Fruit fly (Drosophila melanogaster) whole organism, embryonic: ENCODE data around the gene Ripalpha.
A peak's percentile ranks its signal among the peaks of the same experiment; 100 is the strongest.

Experiments
- Asciz ChIP-seq: fragments of 200-800 bp; sonication (Bioruptor generic); optimal IDR thresholded peaks from 2 replicates; lab custom pipeline; 2017; ENCODE audit warnings: missing biosample characterization, mild to moderate bottlenecking, missing genetic modification characterization, missing genetic modification reagents
- B-H2 ChIP-seq: fragments of 200-800 bp; sonication (Bioruptor generic); optimal IDR thresholded peaks from 2 replicates; lab custom pipeline; 2018; ENCODE audit warnings: missing biosample characterization, mild to moderate bottlenecking, missing genetic modification characterization
- CG11085 ChIP-seq: fragments of 200-800 bp; sonication (Bioruptor generic); IDR thresholded peaks from 2 replicates; pipeline ENCODE4 v1.3.6; 2022; ENCODE audit warnings: missing biosample characterization, missing genetic modification characterization
- CG1233 ChIP-seq: fragments of 200-800 bp; sonication (Bioruptor generic); optimal IDR thresholded peaks from 4 replicates; lab custom pipeline; 2018; ENCODE audit warnings: missing biosample characterization, mild to moderate bottlenecking, missing genetic modification characterization
- CG12942 ChIP-seq: fragments of 200-800 bp; sonication (Bioruptor generic); optimal IDR thresholded peaks from 3 replicates; lab custom pipeline; 2016; ENCODE audit warnings: missing biosample characterization, missing genetic modification characterization
- CG13123 ChIP-seq: fragments of 200-800 bp; sonication (Bioruptor generic); optimal IDR thresholded peaks from 2 replicates; lab custom pipeline; 2016; ENCODE audit warnings: missing biosample characterization, missing genetic modification characterization
- CG13894 ChIP-seq: fragments of 200-800 bp; sonication (Bioruptor generic); optimal IDR thresholded peaks from 3 replicates; lab custom pipeline; 2018; ENCODE audit warnings: missing biosample characterization, mild to moderate bottlenecking, missing genetic modification characterization, moderate library complexity
- CG14965 ChIP-seq: fragments of 200-800 bp; sonication (Bioruptor generic); optimal IDR thresholded peaks from 2 replicates; lab custom pipeline; 2016; ENCODE audit warnings: missing biosample characterization, missing genetic modification characterization, borderline replicate concordance
- CG15479 ChIP-seq: fragments of 200-800 bp; sonication (Bioruptor generic); optimal IDR thresholded peaks from 3 replicates; lab custom pipeline; 2019; ENCODE audit warnings: missing biosample characterization, mild to moderate bottlenecking, missing genetic modification characterization, moderate library complexity
- CG17186 ChIP-seq: fragments of 200-800 bp; sonication (Bioruptor generic); optimal IDR thresholded peaks from 3 replicates; lab custom pipeline; 2017; ENCODE audit warnings: missing biosample characterization, missing genetic modification reagents, missing genetic modification characterization
- CG2120 ChIP-seq: fragments of 200-800 bp; sonication (Bioruptor generic); optimal IDR thresholded peaks from 3 replicates; lab custom pipeline; 2016; ENCODE audit warnings: missing biosample characterization, missing genetic modification characterization
- CG2199 ChIP-seq: fragments of 200-800 bp; sonication (Bioruptor generic); IDR thresholded peaks from 3 replicates; pipeline ENCODE4 v1.3.6; 2022; ENCODE audit warnings: missing biosample characterization, missing genetic modification characterization
- CG30020 ChIP-seq: fragments of 200-800 bp; optimal IDR thresholded peaks from 2 replicates; lab custom pipeline; 2019; ENCODE audit warnings: missing biosample characterization, mild to moderate bottlenecking, missing genetic modification characterization, moderate library complexity
- CG8359 ChIP-seq: fragments of 200-800 bp; sonication (Bioruptor generic); optimal IDR thresholded peaks from 2 replicates; lab custom pipeline; 2017; ENCODE audit warnings: missing biosample characterization, mild to moderate bottlenecking, missing genetic modification characterization, borderline replicate concordance
- CG9876 ChIP-seq: fragments of 200-800 bp; sonication (Bioruptor generic); optimal IDR thresholded peaks from 2 replicates; lab custom pipeline; 2016; ENCODE audit warnings: missing biosample characterization, missing genetic modification characterization
- D ChIP-seq, 2 experiments: fragments of 200-800 bp in 1 of 2; fragments of >200 bp in 1 of 2; sonication (Bioruptor generic) in 1 of 2; optimal IDR thresholded peaks; 2 replicates in 1 of 2; 3 replicates in 1 of 2; lab custom pipeline; 2017; ENCODE audit warnings: mild to moderate bottlenecking in 1 of 2, missing biosample characterization in 1 of 2, missing genetic modification characterization in 1 of 2, missing genetic modification reagents in 1 of 2
- Dad ChIP-seq: fragments of 200-800 bp; sonication (Bioruptor generic); optimal IDR thresholded peaks from 3 replicates; lab custom pipeline; 2016; ENCODE audit warnings: missing biosample characterization, missing genetic modification characterization
- Dfd ChIP-seq, 2 experiments: fragments of >200 bp; optimal IDR thresholded peaks; 2 replicates each; lab custom pipeline; 2017; ENCODE audit warnings: missing biosample characterization in 2 of 2, missing genetic modification characterization in 2 of 2
- HLH3B ChIP-seq: fragments of 200-800 bp; sonication (Bioruptor generic); IDR thresholded peaks from 2 replicates; pipeline ENCODE4 v1.3.6; 2022; ENCODE audit warnings: missing biosample characterization, missing genetic modification characterization
- Med ChIP-seq: fragments of 200-800 bp; sonication (Bioruptor generic); peaks from one replicate; lab custom pipeline; 2016; ENCODE audit warnings: missing biosample characterization, missing genetic modification characterization, mild to moderate bottlenecking, inconsistent platforms, moderate library complexity
- Myb ChIP-seq: fragments of 200-800 bp; sonication (Bioruptor generic); optimal IDR thresholded peaks from 2 replicates; lab custom pipeline; 2016; ENCODE audit warnings: missing biosample characterization, missing genetic modification characterization
- NC2β ChIP-seq: fragments of 200-800 bp; sonication (Bioruptor generic); optimal IDR thresholded peaks from 2 replicates; lab custom pipeline; 2016; ENCODE audit warnings: missing biosample characterization, missing genetic modification characterization
- Pdp1 ChIP-seq, 2 experiments: fragments of 200-800 bp; sonication (Bioruptor generic); optimal IDR thresholded peaks; 3 replicates each; lab custom pipeline; 2016; ENCODE audit warnings: missing biosample characterization in 2 of 2, missing genetic modification characterization in 2 of 2, mild to moderate bottlenecking in 1 of 2, moderate library complexity in 1 of 2
- Sry-β ChIP-seq: fragments of 200-800 bp; sonication (Bioruptor generic); optimal IDR thresholded peaks from 2 replicates; lab custom pipeline; 2018; ENCODE audit warnings: missing biosample characterization, mild to moderate bottlenecking, missing genetic modification characterization, moderate library complexity
- Ssrp ChIP-seq: fragments of 200-800 bp; sonication (Bioruptor generic); optimal IDR thresholded peaks from 2 replicates; lab custom pipeline; 2018; ENCODE audit warnings: missing biosample characterization, mild to moderate bottlenecking, missing genetic modification characterization, moderate library complexity
- ara ChIP-seq: fragments of 200-800 bp; sonication (Bioruptor generic); IDR thresholded peaks from 2 replicates; pipeline ENCODE4 v1.3.6; 2022; ENCODE audit warnings: missing biosample characterization, missing genetic modification characterization
- cad ChIP-seq: fragments of >200 bp; optimal IDR thresholded peaks from 2 replicates; lab custom pipeline; 2017; ENCODE audit warnings: missing biosample characterization, missing genetic modification characterization
- eve ChIP-seq, 2 experiments: fragments of >200 bp; optimal IDR thresholded peaks; 2 replicates each; lab custom pipeline; 2017; ENCODE audit warnings: missing biosample characterization in 2 of 2, missing genetic modification characterization in 2 of 2
- maf-S ChIP-seq: fragments of 200-800 bp; sonication (Bioruptor generic); optimal IDR thresholded peaks from 2 replicates; lab custom pipeline; 2016; ENCODE audit warnings: missing biosample characterization, missing genetic modification characterization
- nerfin-1 ChIP-seq: fragments of 200-800 bp; sonication (Bioruptor generic); optimal IDR thresholded peaks from 3 replicates; lab custom pipeline; 2019; ENCODE audit warnings: missing biosample characterization, mild to moderate bottlenecking, missing genetic modification characterization, moderate library complexity
- otp ChIP-seq: fragments of 200-800 bp; sonication (Bioruptor generic); IDR thresholded peaks from 3 replicates; pipeline ENCODE4, ENCODE4 v1.3.6; 2022; ENCODE audit warnings: missing biosample characterization, missing genetic modification characterization
- scrt ChIP-seq: fragments of 200-800 bp; sonication (Bioruptor generic); optimal IDR thresholded peaks from 2 replicates; lab custom pipeline; 2018; ENCODE audit warnings: missing biosample characterization, mild to moderate bottlenecking, missing genetic modification characterization, moderate library complexity
- sens ChIP-seq: fragments of 200-800 bp; sonication (Bioruptor generic); peaks from one replicate; lab custom pipeline; 2016; ENCODE audit warnings: missing biosample characterization, missing genetic modification characterization
- seq ChIP-seq: fragments of 200-800 bp; sonication (Bioruptor generic); IDR thresholded peaks from 2 replicates; pipeline ENCODE4 v1.3.6; 2022; ENCODE audit warnings: missing biosample characterization, missing genetic modification characterization
- slbo ChIP-seq: fragments of 200-800 bp; sonication (Bioruptor generic); IDR thresholded peaks from 2 replicates; pipeline ENCODE4 v1.3.6; 2022; ENCODE audit warnings: missing biosample characterization, missing genetic modification characterization
- stc ChIP-seq: fragments of 200-800 bp; sonication (Bioruptor generic); IDR thresholded peaks from 2 replicates; pipeline ENCODE4 v1.3.6; 2022; ENCODE audit warnings: missing biosample characterization, missing genetic modification characterization
- tgo ChIP-seq: fragments of 200-800 bp; sonication (Bioruptor generic); IDR thresholded peaks from 3 replicates; pipeline ENCODE4 v1.3.6; 2022; ENCODE audit warnings: missing biosample characterization, missing genetic modification characterization

The Ripalpha gene

DNA sequence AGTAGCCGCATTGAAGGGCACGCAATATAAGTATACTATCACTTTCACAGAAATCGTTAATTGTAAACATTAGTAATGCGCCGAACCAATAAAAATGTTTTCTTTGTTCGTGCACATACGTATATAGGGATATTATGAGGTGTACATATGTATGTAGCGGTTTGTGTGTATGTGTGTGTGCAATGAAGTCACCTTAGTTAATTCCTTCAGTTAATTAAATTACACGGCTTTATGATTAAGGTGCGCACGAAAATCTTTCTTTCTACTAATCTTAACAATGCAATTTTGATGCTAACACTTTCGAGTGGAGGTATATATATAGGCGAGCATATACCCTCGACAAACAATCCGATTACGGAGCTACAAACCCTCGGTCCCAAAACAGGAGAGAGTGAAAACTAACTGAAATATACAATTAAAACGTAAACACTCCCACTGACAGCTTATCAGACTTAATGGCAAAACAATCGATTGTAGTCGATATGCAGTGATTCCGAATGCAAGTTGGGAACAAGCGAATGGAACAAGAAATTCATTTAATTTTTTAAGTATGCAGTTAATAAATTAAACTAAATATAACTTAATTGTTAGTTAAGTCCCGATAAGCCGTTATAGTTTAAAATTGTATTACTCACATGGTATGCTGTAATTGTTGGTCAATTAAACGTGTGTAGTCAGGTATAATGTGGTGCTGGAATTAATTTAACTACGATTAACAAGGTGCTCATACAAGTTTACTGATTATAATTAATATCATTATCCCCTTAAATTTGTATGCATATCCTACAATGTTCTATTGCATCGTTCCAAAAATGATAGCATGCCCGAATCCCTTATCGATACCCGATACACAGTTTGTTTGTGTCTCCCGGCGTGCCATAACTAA is 20.0 kb upstream of the Ripalpha start, which contains the start of the genes Npc1a and Prosalpha6 (continued):
- TF ChIP-seq Sry-β (peak; percentile 46), tgo (GFP tag; lab: Robert Waterston, UW) (no peak)

- TF ChIP-seq Pdp1 (GFP tag; optimal IDR thresholded peaks at IDR 0.05; lab: Kevin White, UChicago) = peak in 1 of 2 experiments; percentile 96
- TF ChIP-seq slbo = no peak
- TF ChIP-seq HLH3B (GFP tag; lab: Robert Waterston, UW) = 0 out of 2 replicates have a peak, but pooled peaks have one; percentile 8
- TF ChIP-seq CG30020 (tag; lab: Kevin White, UChicago) = no peak
- TF ChIP-seq Myb (GFP tag; lab: Kevin White, UChicago) = no peak
- TF ChIP-seq CG13894 (tag; lab: Kevin White, UChicago) = no peak
- TF ChIP-seq otp (GFP tag; lab: Robert Waterston, UW) = no peak
- no peak for TF ChIP-seq CG11085 (GFP tag; lab: Robert Waterston, UW)
- TF ChIP-seq Ssrp (tag; lab: Kevin White, UChicago) = no peak
- peak; percentile 5 for TF ChIP-seq cad (GFP tag; lab: Kevin White, UChicago)
- TF ChIP-seq eve (GFP tag; optimal IDR thresholded peaks at IDR 0.05; lab: Kevin White, UChicago) = peak in 1 of 2 experiments; percentile 75
- no peak for TF ChIP-seq Dfd (GFP tag; optimal IDR thresholded peaks at IDR 0.05; lab: Kevin White, UChicago)
- no peak for TF ChIP-seq B-H2
- TF ChIP-seq nerfin-1 (tag; lab: Kevin White, UChicago) = peak; percentile 52
- TF ChIP-seq CG1233 (GFP tag; lab: Kevin White, UChicago) = no peak
- TF ChIP-seq sens (GFP tag; lab: Kevin White, UChicago) = peak; percentile 40
- TF ChIP-seq stc = no peak
- no peak for TF ChIP-seq Med (GFP tag; lab: Kevin White, UChicago)
- TF ChIP-seq CG9876 (GFP tag; lab: Kevin White, UChicago) = no peak
- 0 out of 3 replicates have a peak, but pooled peaks have one; percentile 32 for TF ChIP-seq CG2199 (GFP tag; lab: Robert Waterston, UW)
- TF ChIP-seq CG14965 (GFP tag; lab: Kevin White, UChicago) = no peak
- TF ChIP-seq maf-S = no peak
- TF ChIP-seq Asciz = no peak
- TF ChIP-seq scrt = peak; percentile 36
- no peak for TF ChIP-seq D (optimal IDR thresholded peaks at IDR 0.05; lab: Kevin White, UChicago)
- no peak for TF ChIP-seq D (GFP tag; optimal IDR thresholded peaks at IDR 0.05; lab: Kevin White, UChicago)
- TF ChIP-seq CG12942 (GFP tag; lab: Kevin White, UChicago) = no peak
- TF ChIP-seq CG13123 = no peak
- peak; percentile 14 for TF ChIP-seq CG15479 (GFP tag; lab: Kevin White, UChicago)
- TF ChIP-seq CG2120 (GFP tag; lab: Kevin White, UChicago) = no peak
- no peak for TF ChIP-seq ara (GFP tag; lab: Robert Waterston, UW)
- TF ChIP-seq CG8359 (GFP tag; lab: Kevin White, UChicago) = no peak
- no peak for TF ChIP-seq CG17186 (GFP tag; lab: Kevin White, UChicago)
- TF ChIP-seq Dad (GFP tag; lab: Kevin White, UChicago) = no peak
- TF ChIP-seq NC2β (GFP tag; lab: Kevin White, UChicago) = no peak
- no peak for TF ChIP-seq seq (GFP tag; lab: Robert Waterston, UW)
- TF ChIP-seq, all 482 proteins: peak for 9
These were observed 19.2 kb upstream of the Ripalpha start for dm6 chr2L:10220010-10220409.
